Fruit fly (Drosophila melanogaster) whole organism: ENCODE measurements around the gene Trax.

ENCODE experiments used
- CG8478 ChIP-seq: fragments of >200 bp; optimal IDR thresholded peaks from 2 replicates; lab custom pipeline; 2018; ENCODE audit warnings: inconsistent platforms
- Dll ChIP-seq: fragments of >200 bp; optimal IDR thresholded peaks from 2 replicates; lab custom pipeline; 2017
- EcR ChIP-seq, 2 experiments: fragments of >200 bp; optimal IDR thresholded peaks; 2 replicates each; lab custom pipeline; 2017; ENCODE audit warnings: missing biosample characterization in 2 of 2, missing genetic modification characterization in 2 of 2, missing genetic modification reagents in 2 of 2
- pan ChIP-seq: fragments of >200 bp; optimal IDR thresholded peaks from 2 replicates; lab custom pipeline; 2017
- psq ChIP-seq: fragments of >200 bp; optimal IDR thresholded peaks from 2 replicates; lab custom pipeline; 2017
- usp ChIP-seq: fragments of >200 bp; optimal IDR thresholded peaks from 2 replicates; lab custom pipeline; 2017; ENCODE audit warnings: missing biosample characterization, missing genetic modification characterization, mixed read lengths

Trax gene

DNA sequence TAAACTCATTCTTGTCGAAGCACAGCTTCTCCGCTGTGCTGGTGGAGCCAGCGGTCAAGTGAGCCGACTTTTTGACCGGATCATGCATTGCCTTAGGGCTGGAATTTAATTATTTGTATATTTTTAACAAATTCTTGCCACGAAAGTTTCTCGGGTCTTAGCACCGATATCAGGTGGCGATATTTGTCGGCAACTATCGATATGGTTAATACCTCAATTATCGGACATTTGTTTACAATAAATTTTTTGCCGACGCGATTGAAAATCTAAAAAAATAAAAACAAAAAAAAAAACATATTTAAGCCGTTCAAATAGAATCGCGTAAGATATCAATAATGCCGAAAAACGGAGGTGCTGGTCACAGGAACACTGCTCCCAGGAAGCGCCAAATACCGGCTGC lies at the start of gene Trax, which contains the start of gene Cog2:
TSS of gene Trax (plus strand) at position 203 of the 400 bp plus-strand sequence.
TSS of gene Cog2 (minus strand) at position 168 of the 400 bp plus-strand sequence.
- TF ChIP-seq Dll (lab: Kevin White, UChicago), result no peak
- TF ChIP-seq EcR (GFP tag; optimal IDR thresholded peaks at IDR 0.05; lab: Kevin White, UChicago), result no peak
- TF ChIP-seq CG8478, result no peak
- TF ChIP-seq usp (GFP tag; lab: Kevin White, UChicago), result no peak
- no peak for TF ChIP-seq pan (lab: Kevin White, UChicago)
- no peak for TF ChIP-seq psq (lab: Kevin White, UChicago)

dm6 chr3R:15313836-15314235 lies 47.7 kb upstream of the Trax start:
- TF ChIP-seq EcR (GFP tag; optimal IDR thresholded peaks at IDR 0.05; lab: Kevin White, UChicago) (no peak), pan (lab: Kevin White, UChicago) (no peak), Dll (lab: Kevin White, UChicago) (no peak), usp (GFP tag; lab: Kevin White, UChicago) (no peak), psq (lab: Kevin White, UChicago) (no peak), CG8478 (no peak)

dm6 chr3R:15316326-15316725 lies 45.2 kb upstream of the Trax start, which contains the start of gene CG14866:
Gene CG14866, plus strand, starts transcription at chr3R:15316471.
- TF ChIP-seq Dll (lab: Kevin White, UChicago), result no peak
- no peak for TF ChIP-seq psq (lab: Kevin White, UChicago)
- TF ChIP-seq pan (lab: Kevin White, UChicago), result no peak
- TF ChIP-seq usp (GFP tag; lab: Kevin White, UChicago), result no peak
- no peak for TF ChIP-seq EcR (GFP tag; optimal IDR thresholded peaks at IDR 0.05; lab: Kevin White, UChicago)
- TF ChIP-seq CG8478, result no peak

dm6 chr3R:15319912-15320746 lies 41.4 kb upstream of the Trax start, which contains the start of the genes CG6276 and CG44040:
Gene CG6276, minus strand, starts transcription at chr3R:15320069.
Gene CG44040, plus strand, starts transcription at chr3R:15320378.
- TF ChIP-seq Dll (lab: Kevin White, UChicago) (no peak), CG8478 (no peak), psq (lab: Kevin White, UChicago) (no peak), EcR (GFP tag; optimal IDR thresholded peaks at IDR 0.05; lab: Kevin White, UChicago) (no peak), usp (GFP tag; lab: Kevin White, UChicago) (no peak), pan (lab: Kevin White, UChicago) (no peak)

- TF ChIP-seq usp (GFP tag; lab: Kevin White, UChicago), result no peak
These were observed 40.8 kb upstream of the Trax start, which contains the start of gene ear for dm6 chr3R:15320747-15321085. Gene ear, plus strand, starts transcription at chr3R:15320756.

dm6 chr3R:15328083-15328779 lies 33.3 kb upstream of the Trax start, which contains the start of the genes CG6236 and ea:
Gene CG6236, minus strand, starts transcription at chr3R:15328269.
Gene ea, plus strand, starts transcription at chr3R:15328729.
- no peak for TF ChIP-seq EcR (GFP tag; optimal IDR thresholded peaks at IDR 0.05; lab: Kevin White, UChicago)
- no peak for TF ChIP-seq usp (GFP tag; lab: Kevin White, UChicago)
- no peak for TF ChIP-seq psq (lab: Kevin White, UChicago)
- no peak for TF ChIP-seq pan (lab: Kevin White, UChicago)
- no peak for TF ChIP-seq Dll (lab: Kevin White, UChicago)
- no peak for TF ChIP-seq CG8478

DNA sequence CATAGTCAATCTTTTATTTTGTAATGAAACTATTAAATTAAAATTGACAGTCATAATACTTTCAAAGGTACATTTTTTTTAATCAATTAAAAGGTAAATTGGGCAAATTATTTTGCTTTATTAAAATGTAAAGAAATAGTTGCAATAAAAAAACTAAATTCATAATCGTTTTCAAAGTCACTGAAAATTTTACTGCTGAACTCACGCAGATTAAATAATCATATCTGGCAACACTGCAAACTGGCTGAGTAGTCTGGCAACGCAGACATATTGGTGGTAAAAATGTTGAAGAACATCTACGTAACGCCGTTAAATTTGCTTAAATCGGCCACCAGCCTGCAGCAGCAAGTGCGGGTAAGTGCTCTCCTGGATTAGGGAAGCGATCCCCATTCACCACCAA lies 31.0 kb upstream of the Trax start, which contains the start of gene mRpL9:
TSS of gene mRpL9 (plus strand) at position 267 of the 400 bp plus-strand sequence.
- TF ChIP-seq usp (GFP tag; lab: Kevin White, UChicago) (no peak), Dll (lab: Kevin White, UChicago) (no peak), psq (lab: Kevin White, UChicago) (no peak), pan (lab: Kevin White, UChicago) (no peak), EcR (GFP tag; optimal IDR thresholded peaks at IDR 0.05; lab: Kevin White, UChicago) (no peak)

- TF ChIP-seq pan (lab: Kevin White, UChicago), result no peak
- TF ChIP-seq EcR (GFP tag; optimal IDR thresholded peaks at IDR 0.05; lab: Kevin White, UChicago), result no peak
- no peak for TF ChIP-seq psq (lab: Kevin White, UChicago)
- TF ChIP-seq Dll (lab: Kevin White, UChicago), result no peak
- no peak for TF ChIP-seq usp (GFP tag; lab: Kevin White, UChicago)
- TF ChIP-seq CG8478, result no peak
These were observed 28.5 kb upstream of the Trax start, which contains the start of the genes Fkbp39 and Cyfip for dm6 chr3R:15332994-15333393. Gene Fkbp39, minus strand, starts transcription at chr3R:15333133. Gene Cyfip, plus strand, starts transcription at chr3R:15333266.

DNA sequence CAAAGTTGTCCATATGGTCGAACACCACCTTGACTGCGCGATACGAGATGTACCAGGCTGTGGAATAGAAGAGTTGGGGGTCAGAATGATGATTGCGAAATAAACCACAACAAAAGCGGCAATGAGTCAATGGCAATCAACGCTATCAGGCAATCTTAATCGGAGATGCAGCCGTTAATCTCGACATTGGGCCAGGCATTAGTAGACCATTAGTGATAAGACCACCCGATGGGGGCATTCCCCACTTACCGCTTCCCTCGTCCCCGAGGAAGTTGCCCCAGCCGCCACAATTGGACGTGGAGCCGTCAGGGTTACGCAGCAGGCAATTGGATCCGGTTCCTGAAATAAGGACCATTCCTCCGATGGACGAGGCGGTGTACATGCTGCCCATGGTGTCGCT lies 22.4 kb upstream of the Trax start:
- TF ChIP-seq EcR (GFP tag; optimal IDR thresholded peaks at IDR 0.05; lab: Kevin White, UChicago) (no peak), pan (lab: Kevin White, UChicago) (no peak), Dll (lab: Kevin White, UChicago) (no peak)

DNA sequence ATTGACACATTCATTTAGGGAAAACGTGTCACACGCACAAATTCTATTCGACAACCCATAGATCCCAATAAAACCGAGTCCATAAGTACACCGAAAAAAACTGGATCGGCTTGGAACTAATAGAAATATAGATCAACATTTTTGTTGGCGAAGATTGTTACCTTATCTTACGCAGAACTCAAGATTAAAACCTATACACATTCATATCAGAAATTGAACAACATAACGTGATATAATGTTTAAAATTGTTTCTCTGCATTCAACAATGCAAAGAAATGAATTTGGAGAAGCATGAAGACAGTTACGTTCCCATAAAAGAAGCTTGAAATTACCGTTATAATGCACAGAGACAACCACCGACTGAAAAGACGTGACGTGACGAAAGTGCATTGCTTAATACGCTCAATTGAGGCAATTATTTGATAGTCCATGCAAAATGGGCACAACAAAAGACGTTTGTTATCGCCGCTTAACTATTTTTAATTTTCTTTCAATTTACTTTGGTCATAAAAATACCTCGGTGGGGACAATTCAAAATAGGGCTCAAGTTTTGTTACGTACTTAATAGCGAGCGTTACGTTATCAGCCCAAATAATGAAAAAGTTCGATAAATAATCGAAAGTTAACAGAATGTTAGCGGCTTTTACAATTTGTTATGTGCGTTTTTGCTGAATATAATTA lies 21.3 kb upstream of the Trax start, which contains the start of gene SerRS-m:
TSS of gene SerRS-m (plus strand) at position 616 of the 681 bp plus-strand sequence.
- no peak for TF ChIP-seq Dll (lab: Kevin White, UChicago)

DNA sequence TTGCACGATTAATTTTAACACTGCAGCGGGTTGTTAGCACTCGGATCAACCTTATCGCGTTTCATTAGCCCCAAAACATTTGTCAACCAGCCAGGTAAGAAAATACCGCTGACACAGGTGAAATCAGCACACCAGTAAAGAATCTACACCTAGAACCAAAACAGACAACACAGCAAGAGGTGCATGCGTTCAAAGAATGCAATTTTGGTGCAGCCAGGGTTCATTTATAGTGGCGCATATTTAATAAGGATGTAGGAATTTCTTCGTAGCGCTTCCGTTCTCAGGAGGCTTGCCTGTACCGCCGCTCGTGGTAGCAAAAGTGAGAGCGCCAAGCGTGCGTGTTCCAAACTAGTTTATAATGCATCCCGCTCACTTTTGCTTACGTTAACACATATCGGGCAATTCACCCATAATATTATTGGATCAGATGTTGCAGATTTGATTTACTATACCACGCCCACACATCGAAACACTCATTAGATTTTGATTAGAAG lies 19.0 kb upstream of the Trax start:
- TF ChIP-seq psq (lab: Kevin White, UChicago) (no peak), pan (lab: Kevin White, UChicago) (no peak), Dll (lab: Kevin White, UChicago) (no peak)
